Worm (Caenorhabditis elegans) whole organism, L2 larva: Measurements from ENCODE around the gene nspe-6.

Experiments used
- C34F6.9 ChIP-seq: fragments of 150-350 bp; optimal IDR thresholded peaks from 2 replicates; lab custom pipeline; 2014; ENCODE audit warnings: missing biosample characterization, missing genetic modification characterization
- F13H6.1 ChIP-seq: sonication (generic microtip); optimal IDR thresholded peaks from 2 replicates; lab custom pipeline; 2016; ENCODE audit warnings: missing genetic modification characterization, missing compliant biosample characterization
- Y55F3AM.14 ChIP-seq: fragments of 200-800 bp; sonication (Bioruptor generic); optimal IDR thresholded peaks from 2 replicates; lab custom pipeline; 2018; ENCODE audit warnings: mild to moderate bottlenecking, missing genetic modification characterization, missing compliant biosample characterization
- aly-2 ChIP-seq: fragments of 150-350 bp; optimal IDR thresholded peaks from 2 replicates; lab custom pipeline; 2014; ENCODE audit warnings: missing biosample characterization, missing genetic modification characterization
- blmp-1 ChIP-seq: sonication (generic microtip); optimal IDR thresholded peaks from 2 replicates; lab custom pipeline; 2017; ENCODE audit warnings: missing genetic modification characterization, mild to moderate bottlenecking, missing compliant biosample characterization, antibody characterized with exemption, moderate library complexity; ENCODE audit not compliant: insufficient read depth
- ceh-16 ChIP-seq: fragments of 150-350 bp; optimal IDR thresholded peaks from 2 replicates; lab custom pipeline; 2014; ENCODE audit warnings: missing biosample characterization, missing genetic modification characterization
- crh-2 ChIP-seq: sonication (generic microtip); optimal IDR thresholded peaks from 2 replicates; lab custom pipeline; 2017; ENCODE audit warnings: missing biosample characterization, missing genetic modification characterization
- dmd-4 ChIP-seq: sonication (generic microtip); optimal IDR thresholded peaks from 2 replicates; lab custom pipeline; 2017; ENCODE audit warnings: missing biosample characterization, missing genetic modification characterization
- egl-27 ChIP-seq: sonication (generic microtip); optimal IDR thresholded peaks from 3 replicates; lab custom pipeline; 2017; ENCODE audit warnings: missing biosample characterization, missing genetic modification reagents, missing genetic modification characterization
- elt-3 ChIP-seq: sonication (generic microtip); optimal IDR thresholded peaks from 2 replicates; lab custom pipeline; 2017; ENCODE audit warnings: missing biosample characterization, missing genetic modification characterization
- fos-1 ChIP-seq: fragments of 150-350 bp; optimal IDR thresholded peaks from 2 replicates; lab custom pipeline; 2014; ENCODE audit warnings: missing biosample characterization, missing genetic modification characterization
- gmeb-1 ChIP-seq: fragments of 150-350 bp; optimal IDR thresholded peaks from 2 replicates; lab custom pipeline; 2014; ENCODE audit warnings: missing biosample characterization, missing genetic modification characterization
- lin-13 ChIP-seq: fragments of 150-350 bp; optimal IDR thresholded peaks from 2 replicates; lab custom pipeline; 2014; ENCODE audit warnings: missing biosample characterization, missing genetic modification reagents, missing genetic modification characterization
- lin-39 ChIP-seq: fragments of 150-350 bp; optimal IDR thresholded peaks from 2 replicates; lab custom pipeline; 2014; ENCODE audit warnings: missing biosample characterization, missing genetic modification reagents, missing genetic modification characterization
- nhr-10 ChIP-seq: sonication (generic microtip); optimal IDR thresholded peaks from 2 replicates; lab custom pipeline; 2017; ENCODE audit warnings: missing biosample characterization, missing genetic modification characterization
- nhr-129 ChIP-seq: fragments of 150-350 bp; optimal IDR thresholded peaks from 2 replicates; lab custom pipeline; 2014; ENCODE audit warnings: missing biosample characterization, missing genetic modification characterization
- nhr-21 ChIP-seq: fragments of 150-350 bp; optimal IDR thresholded peaks from 2 replicates; lab custom pipeline; 2014; ENCODE audit warnings: missing biosample characterization, missing genetic modification characterization
- nhr-23 ChIP-seq: fragments of 150-350 bp; optimal IDR thresholded peaks from 2 replicates; lab custom pipeline; 2014; ENCODE audit warnings: missing biosample characterization, missing genetic modification reagents, missing genetic modification characterization
- nhr-237 ChIP-seq: fragments of 150-350 bp; optimal IDR thresholded peaks from 2 replicates; lab custom pipeline; 2014; ENCODE audit warnings: missing biosample characterization, missing genetic modification characterization
- nhr-77 ChIP-seq: fragments of 150-350 bp; optimal IDR thresholded peaks from 2 replicates; lab custom pipeline; 2014; ENCODE audit warnings: missing biosample characterization, missing genetic modification characterization
- peb-1 ChIP-seq: fragments of 150-350 bp; optimal IDR thresholded peaks from 2 replicates; lab custom pipeline; 2014; ENCODE audit warnings: missing biosample characterization, missing genetic modification characterization
- skn-1 ChIP-seq: sonication (generic microtip); optimal IDR thresholded peaks from 2 replicates; lab custom pipeline; 2017; ENCODE audit warnings: missing biosample characterization, missing genetic modification characterization
- sma-3 ChIP-seq: sonication (generic microtip); optimal IDR thresholded peaks from 2 replicates; lab custom pipeline; 2016; ENCODE audit warnings: missing genetic modification reagents, missing genetic modification characterization, missing compliant biosample characterization
- sma-9 ChIP-seq, 2 experiments: fragments of 150-350 bp in 1 of 2; sonication (generic microtip) in 1 of 2; optimal IDR thresholded peaks; 2 replicates each; lab custom pipeline; 2014 to 2016; ENCODE audit warnings: missing genetic modification characterization in 2 of 2, mild to moderate bottlenecking in 1 of 2, missing biosample characterization in 1 of 2, missing compliant biosample characterization in 1 of 2, missing genetic modification reagents in 1 of 2, moderate library complexity in 1 of 2
- snpc-4 ChIP-seq: fragments of 150-350 bp; optimal IDR thresholded peaks from 2 replicates; lab custom pipeline; 2014; ENCODE audit warnings: missing biosample characterization, missing genetic modification characterization
- unc-39 ChIP-seq: fragments of 150-350 bp; optimal IDR thresholded peaks from 2 replicates; lab custom pipeline; 2014; ENCODE audit warnings: missing biosample characterization, missing genetic modification characterization
- unc-55 ChIP-seq: fragments of 150-350 bp; sonication (generic microtip); optimal IDR thresholded peaks from 3 replicates; lab custom pipeline; 2014; ENCODE audit warnings: missing biosample characterization, missing genetic modification reagents, missing genetic modification characterization
- ztf-11 ChIP-seq: sonication (generic microtip); optimal IDR thresholded peaks from 2 replicates; lab custom pipeline; 2017; ENCODE audit warnings: missing biosample characterization, missing genetic modification characterization

Gene nspe-6

DNA sequence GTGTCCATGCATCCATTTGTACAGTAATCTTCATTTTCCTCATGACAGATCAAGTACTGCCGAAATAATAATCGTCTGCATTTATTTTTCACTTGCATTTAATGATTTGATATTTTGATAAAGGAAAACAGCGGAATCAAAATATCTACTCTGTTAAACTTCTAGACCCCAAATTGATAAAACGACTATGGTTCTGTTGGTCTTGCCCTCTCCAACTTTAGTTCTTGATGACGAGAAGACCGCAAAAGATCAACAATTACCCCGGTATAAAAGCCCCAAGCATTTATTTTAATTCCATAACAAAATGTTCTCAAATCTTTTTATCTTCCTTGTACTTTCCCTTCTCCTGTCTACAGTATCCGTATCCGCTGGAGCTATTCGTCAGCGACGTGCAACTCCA, 7.3 kb downstream of the nspe-6 start, which contains the start of gene Y38E10A.9:
Gene Y38E10A.9 (plus strand): TSS at position 301 of the 400 bp plus-strand sequence.
- no peak for TF ChIP-seq ztf-11 (tag; lab: Kevin White, UChicago)
- TF ChIP-seq crh-2 = no peak
- TF ChIP-seq ceh-16 (tag; lab: Kevin White, UChicago) = no peak
- TF ChIP-seq aly-2 (tag; lab: Kevin White, UChicago) = no peak
- no peak for TF ChIP-seq dmd-4 (tag; lab: Kevin White, UChicago)
- TF ChIP-seq, all 48 proteins: peak for 0

DNA sequence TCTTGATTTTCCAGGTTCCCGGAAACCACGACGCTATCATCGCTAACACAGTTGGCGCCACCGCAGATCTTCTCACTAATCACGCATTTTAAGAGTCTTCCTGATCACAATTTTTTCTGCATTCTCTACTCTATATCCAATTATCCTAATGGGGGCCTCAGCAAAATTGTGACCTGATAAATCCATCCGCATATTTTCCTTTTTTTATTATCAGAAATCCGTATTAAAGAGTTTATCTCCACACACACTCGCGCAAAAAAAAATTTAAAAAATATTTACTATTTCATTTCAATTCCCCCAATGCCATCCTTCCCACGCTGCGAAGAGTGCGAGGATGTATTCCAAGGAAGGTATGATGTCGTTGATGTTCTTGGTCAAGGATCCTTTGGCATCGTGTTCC, 9.1 kb downstream of the nspe-6 start, which contains the start of gene Y38E10A.8:
Gene Y38E10A.8 (plus strand): TSS at position 301 of the 400 bp plus-strand sequence.
- TF ChIP-seq nhr-10 (tag; lab: Kevin White, UChicago) = no peak

DNA sequence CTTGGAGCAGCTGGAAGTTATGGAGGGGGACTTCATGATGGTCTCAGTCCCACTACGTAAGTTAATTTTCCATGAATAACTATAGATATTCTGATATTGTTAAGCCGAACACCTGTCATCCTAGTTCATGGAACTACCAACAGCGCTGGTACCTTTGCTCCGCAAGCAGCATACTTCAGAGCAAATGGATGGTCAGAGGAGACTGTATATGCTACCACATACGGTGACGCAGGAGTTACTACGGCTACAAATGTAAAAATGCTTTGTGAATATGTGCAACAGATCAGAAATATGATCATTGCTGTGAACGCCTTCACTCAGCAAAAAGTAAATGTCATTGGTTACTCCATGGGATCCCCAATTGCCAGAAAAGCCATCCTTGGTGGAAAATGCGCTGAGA, 9.9 kb downstream of the nspe-6 start:
- TF ChIP-seq sma-9 (GFP tag; optimal IDR thresholded peaks at IDR 0.05; lab: Kevin White, UChicago) (no peak), sma-9 (tag; optimal IDR thresholded peaks at IDR 0.05; lab: Kevin White, UChicago) (no peak)
- TF ChIP-seq, all 48 proteins: peak for 0

DNA sequence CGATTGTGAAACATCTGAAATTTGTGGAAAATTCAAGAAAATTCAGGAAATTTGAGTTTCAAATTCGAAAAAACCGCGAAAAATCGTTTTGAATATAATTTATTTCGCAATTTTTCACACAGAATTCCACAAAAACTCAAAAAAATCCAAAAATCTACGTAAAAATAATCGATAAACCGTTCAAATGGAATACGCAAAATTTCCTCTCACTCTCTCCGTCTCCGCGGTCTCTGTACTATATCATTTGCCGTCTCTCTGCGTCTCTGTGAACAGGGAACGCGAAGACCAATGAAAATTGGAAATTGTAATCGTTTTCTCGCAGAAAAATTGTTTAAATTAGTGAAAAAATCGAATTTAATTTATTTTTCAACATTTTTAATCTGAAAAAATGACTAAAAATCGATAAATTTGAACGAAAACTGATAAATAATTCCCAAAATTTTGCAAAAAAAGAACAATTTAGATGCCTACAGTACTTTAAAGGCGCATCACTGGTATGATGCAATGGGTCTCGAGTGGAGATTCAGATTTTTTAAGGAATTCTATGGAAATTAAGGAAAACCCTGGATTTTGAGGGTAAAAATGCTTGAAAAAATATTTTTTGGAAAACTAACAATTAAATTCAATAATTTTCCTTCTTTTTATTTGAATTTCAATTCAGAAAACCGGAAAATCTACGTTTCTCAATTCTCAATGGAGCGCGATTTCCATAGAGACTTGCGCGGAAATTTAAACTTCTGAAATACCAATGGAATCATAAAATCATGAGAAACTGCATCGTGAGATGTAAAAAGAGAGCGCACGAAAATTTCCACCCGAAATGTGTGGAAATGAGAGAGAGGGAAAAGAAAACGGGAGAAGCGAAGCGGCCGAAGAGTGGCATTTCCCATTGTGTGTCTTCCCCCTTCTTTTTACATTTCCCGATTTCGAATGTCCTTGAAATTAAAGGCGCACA, 12.0 kb downstream of the nspe-6 start, which contains the start of the genes ceh-100 and lips-15:
Gene ceh-100 (minus strand): TSS at position 14 of the 955 bp plus-strand sequence.
Gene lips-15 (plus strand): TSS at position 720 of the 955 bp plus-strand sequence.
- no peak for TF ChIP-seq sma-3
- peak; percentile 14 for TF ChIP-seq fos-1 (tag; lab: Kevin White, UChicago)
- TF ChIP-seq skn-1 (tag; lab: Kevin White, UChicago) = no peak
- TF ChIP-seq nhr-10 (tag; lab: Kevin White, UChicago) = no peak
- TF ChIP-seq gmeb-1 (tag; lab: Kevin White, UChicago) = peak; percentile 11
- TF ChIP-seq unc-55 (GFP tag; lab: Kevin White, UChicago) = peak; percentile 74
- TF ChIP-seq egl-27 (tag; lab: Kevin White, UChicago) = no peak
- TF ChIP-seq nhr-129 = peak; percentile 46
- TF ChIP-seq unc-39 (tag; lab: Kevin White, UChicago) = no peak
- no peak for TF ChIP-seq peb-1
- TF ChIP-seq snpc-4 (tag; lab: Kevin White, UChicago) = no peak
- TF ChIP-seq nhr-23 (tag; lab: Kevin White, UChicago) = no peak
- TF ChIP-seq C34F6.9 (tag; lab: Kevin White, UChicago) = peak; percentile 47
- TF ChIP-seq blmp-1 = no peak
- no peak for TF ChIP-seq sma-9 (GFP tag; optimal IDR thresholded peaks at IDR 0.05; lab: Kevin White, UChicago)
- TF ChIP-seq sma-9 (tag; optimal IDR thresholded peaks at IDR 0.05; lab: Kevin White, UChicago) = no peak
- no peak for TF ChIP-seq lin-13
- no peak for TF ChIP-seq nhr-21 (tag; lab: Kevin White, UChicago)

DNA sequence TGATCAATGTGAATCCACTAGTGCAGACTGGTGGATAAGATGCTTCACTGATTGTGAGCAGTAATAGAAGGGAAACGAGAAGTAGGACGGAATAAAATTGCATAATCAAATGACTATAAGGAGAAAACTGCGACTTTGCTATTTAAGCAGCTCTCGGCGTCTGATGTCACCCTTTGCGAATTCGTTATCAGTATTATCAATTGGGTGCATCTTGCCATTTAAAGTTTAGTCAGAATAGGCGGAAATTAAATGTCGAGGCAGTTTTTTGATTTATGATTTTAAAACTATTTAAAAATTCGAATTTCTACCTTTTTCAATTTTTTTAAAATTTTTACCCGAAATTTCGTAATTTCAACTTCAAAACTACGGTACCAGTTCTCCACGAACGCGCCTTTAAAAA, 35.0 kb downstream of the nspe-6 start, which contains the start of gene clec-4:
Gene clec-4 (minus strand): TSS at position 162 of the 400 bp plus-strand sequence.
- no peak for TF ChIP-seq nhr-77
- TF ChIP-seq fos-1 (tag; lab: Kevin White, UChicago) = peak; percentile 69

DNA sequence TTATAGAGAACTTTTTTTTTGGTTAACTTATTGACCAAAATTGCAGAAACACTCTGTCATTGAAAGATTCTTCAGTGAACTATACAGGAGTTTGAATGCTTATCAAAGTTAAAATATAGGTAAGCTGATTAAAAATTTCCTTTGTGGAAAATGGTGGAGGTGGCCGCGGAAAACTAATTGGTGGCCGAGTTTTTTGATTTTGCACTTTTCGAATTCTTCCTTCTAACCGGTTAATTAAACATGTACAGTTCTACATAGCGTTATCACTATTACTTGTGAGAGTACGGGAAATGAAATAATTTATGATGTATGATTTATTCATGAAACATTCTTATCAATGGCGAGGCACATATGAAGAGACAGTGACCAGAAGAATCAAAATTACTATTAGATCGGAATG, 38.2 kb downstream of the nspe-6 start, which contains the start of gene clec-8:
Gene clec-8 (minus strand): TSS at position 308 of the 400 bp plus-strand sequence.
- TF ChIP-seq lin-39 (tag; lab: Kevin White, UChicago) = no peak
- peak; percentile 58 for TF ChIP-seq fos-1 (tag; lab: Kevin White, UChicago)

DNA sequence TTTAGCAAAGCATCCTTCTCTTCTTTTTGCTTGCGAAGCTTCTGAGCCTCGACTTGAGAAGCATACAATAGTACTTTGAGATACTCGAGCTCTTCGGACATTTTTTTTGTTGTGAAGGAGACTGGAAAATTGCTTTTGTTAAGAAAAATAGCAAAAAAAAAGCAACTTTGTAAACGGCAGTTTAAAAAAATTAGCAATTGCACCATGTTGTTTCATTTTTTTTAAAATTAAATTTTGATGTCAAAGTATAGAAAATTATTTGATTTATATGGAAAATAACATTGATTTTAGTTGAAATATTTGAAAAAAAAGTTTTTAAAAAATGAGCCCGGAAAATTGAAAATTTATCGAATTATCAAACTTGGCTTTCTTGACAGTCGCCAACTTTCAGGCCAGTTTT, 41.3 kb downstream of the nspe-6 start, which contains the start of gene Y38E10A.3:
Gene Y38E10A.3 (minus strand): TSS at position 101 of the 400 bp plus-strand sequence.
- TF ChIP-seq gmeb-1 (tag; lab: Kevin White, UChicago) (no peak), ceh-16 (tag; lab: Kevin White, UChicago) (no peak), elt-3 (no peak), Y55F3AM.14 (GFP tag; lab: Kevin White, UChicago) (no peak), skn-1 (tag; lab: Kevin White, UChicago) (no peak), unc-55 (GFP tag; lab: Kevin White, UChicago) (no peak), peb-1 (no peak), F13H6.1 (tag; lab: Kevin White, UChicago) (no peak), snpc-4 (tag; lab: Kevin White, UChicago) (no peak), nhr-10 (tag; lab: Kevin White, UChicago) (no peak), nhr-21 (tag; lab: Kevin White, UChicago) (no peak), nhr-237 (tag; lab: Kevin White, UChicago) (no peak)
